Worm (Caenorhabditis elegans) whole organism, mixed stage, embryonic: ENCODE data around the gene slc-46A.
"Not testable (repeated sequence)": the region's sequence is repeated elsewhere in the genome, so short reads cannot be mapped to it uniquely, and the experiment has no call there.

ENCODE experiments used
- blmp-1 ChIP-seq: fragments of 150-350 bp; optimal IDR thresholded peaks from 2 replicates; lab custom pipeline; 2014; ENCODE audit warnings: missing biosample characterization, missing genetic modification characterization
- ceh-39 ChIP-seq: fragments of 150-350 bp; optimal IDR thresholded peaks from 2 replicates; lab custom pipeline; 2014; ENCODE audit warnings: missing biosample characterization, missing genetic modification characterization
- ceh-43 ChIP-seq: fragments of 200-800 bp; sonication (Bioruptor generic); optimal IDR thresholded peaks from 2 replicates; lab custom pipeline; 2018; ENCODE audit warnings: mild to moderate bottlenecking, missing genetic modification characterization, moderate library complexity, missing compliant biosample characterization
- ceh-83 ChIP-seq: fragments of 200-800 bp; sonication (Bioruptor generic); optimal IDR thresholded peaks from 2 replicates; lab custom pipeline; 2018; ENCODE audit warnings: mild to moderate bottlenecking, missing genetic modification characterization, missing compliant biosample characterization
- ces-1 ChIP-seq: fragments of 150-350 bp; optimal IDR thresholded peaks from 2 replicates; lab custom pipeline; 2014; ENCODE audit warnings: missing biosample characterization, missing genetic modification reagents, missing genetic modification characterization
- cnd-1 ChIP-seq: fragments of 200-800 bp; sonication (Bioruptor generic); optimal IDR thresholded peaks from 2 replicates; lab custom pipeline; 2018; ENCODE audit warnings: mild to moderate bottlenecking, missing genetic modification characterization, missing compliant biosample characterization
- elt-1 ChIP-seq: sonication (generic microtip); optimal IDR thresholded peaks from 2 replicates; lab custom pipeline; 2017; ENCODE audit warnings: missing genetic modification characterization, mild to moderate bottlenecking, missing compliant biosample characterization, antibody characterized with exemption, moderate library complexity, borderline replicate concordance; ENCODE audit not compliant: insufficient read depth
- elt-3 ChIP-seq: fragments of 150-350 bp; optimal IDR thresholded peaks from 2 replicates; lab custom pipeline; 2014; ENCODE audit warnings: missing biosample characterization, missing genetic modification characterization
- hlh-1 ChIP-seq: fragments of 150-350 bp; optimal IDR thresholded peaks from 2 replicates; lab custom pipeline; 2014; ENCODE audit warnings: missing biosample characterization, missing genetic modification reagents, missing genetic modification characterization
- lin-13 ChIP-seq: fragments of 150-350 bp; optimal IDR thresholded peaks from 2 replicates; lab custom pipeline; 2014; ENCODE audit warnings: missing biosample characterization, missing genetic modification characterization
- mab-5 ChIP-seq: fragments of 150-350 bp; optimal IDR thresholded peaks from 2 replicates; lab custom pipeline; 2014; ENCODE audit warnings: missing biosample characterization, missing genetic modification characterization
- mep-1 ChIP-seq: fragments of 150-350 bp; optimal IDR thresholded peaks from 2 replicates; lab custom pipeline; 2017; ENCODE audit warnings: missing biosample characterization, missing genetic modification reagents, missing genetic modification characterization, inconsistent platforms
- mls-2 ChIP-seq: sonication (generic microtip); optimal IDR thresholded peaks from 2 replicates; lab custom pipeline; 2016; ENCODE audit warnings: mild to moderate bottlenecking, missing genetic modification characterization, moderate library complexity, missing compliant biosample characterization
- nhr-12 ChIP-seq: fragments of 150-350 bp; optimal IDR thresholded peaks from 2 replicates; lab custom pipeline; 2014; ENCODE audit warnings: missing biosample characterization, missing genetic modification characterization
- nhr-2 ChIP-seq: fragments of 150-350 bp; optimal IDR thresholded peaks from 2 replicates; lab custom pipeline; 2014; ENCODE audit warnings: missing biosample characterization, missing genetic modification characterization
- nhr-237 ChIP-seq: fragments of 150-350 bp; optimal IDR thresholded peaks from 2 replicates; lab custom pipeline; 2014; ENCODE audit warnings: missing biosample characterization, missing genetic modification characterization
- nhr-28 ChIP-seq: fragments of 150-350 bp; optimal IDR thresholded peaks from 2 replicates; lab custom pipeline; 2014; ENCODE audit warnings: missing biosample characterization, missing genetic modification characterization
- nhr-76 ChIP-seq: sonication (generic microtip); optimal IDR thresholded peaks from 2 replicates; lab custom pipeline; 2017; ENCODE audit warnings: missing biosample characterization, missing genetic modification characterization
- pha-4 ChIP-seq: fragments of 150-350 bp; optimal IDR thresholded peaks from 2 replicates; lab custom pipeline; 2018; ENCODE audit warnings: missing biosample characterization, missing genetic modification reagents, missing genetic modification characterization
- sem-2 ChIP-seq: fragments of 200-800 bp; sonication (Bioruptor generic); optimal IDR thresholded peaks from 2 replicates; lab custom pipeline; 2018; ENCODE audit warnings: mild to moderate bottlenecking, missing genetic modification characterization, missing compliant biosample characterization
- snpc-4 ChIP-seq: fragments of 150-350 bp; optimal IDR thresholded peaks from 2 replicates; lab custom pipeline; 2014; ENCODE audit warnings: missing biosample characterization, missing genetic modification characterization
- sptf-1 ChIP-seq: sonication (generic microtip); optimal IDR thresholded peaks from 2 replicates; lab custom pipeline; 2017; ENCODE audit warnings: mild to moderate bottlenecking, missing genetic modification characterization, moderate library complexity, missing compliant biosample characterization
- tbx-8 ChIP-seq: fragments of 200-800 bp; sonication (Bioruptor generic); optimal IDR thresholded peaks from 2 replicates; lab custom pipeline; 2018; ENCODE audit warnings: mild to moderate bottlenecking, missing genetic modification characterization, moderate library complexity, missing compliant biosample characterization
- unc-120 ChIP-seq: sonication (generic microtip); optimal IDR thresholded peaks from 2 replicates; lab custom pipeline; 2017; ENCODE audit warnings: missing genetic modification characterization, missing compliant biosample characterization; ENCODE audit not compliant: poor library complexity, severe bottlenecking
- unc-39 ChIP-seq: fragments of 150-350 bp; optimal IDR thresholded peaks from 2 replicates; lab custom pipeline; 2014; ENCODE audit warnings: missing biosample characterization, missing genetic modification characterization
- unc-62 ChIP-seq: fragments of 150-350 bp; optimal IDR thresholded peaks from 2 replicates; lab custom pipeline; 2014; ENCODE audit warnings: missing biosample characterization, missing genetic modification reagents, missing genetic modification characterization
- zip-8 ChIP-seq: fragments of 150-350 bp; optimal IDR thresholded peaks from 2 replicates; lab custom pipeline; 2014; ENCODE audit warnings: missing biosample characterization, missing genetic modification characterization
- ztf-11 ChIP-seq: fragments of 150-350 bp; optimal IDR thresholded peaks from 2 replicates; lab custom pipeline; 2014; ENCODE audit warnings: missing biosample characterization, missing genetic modification characterization

slc-46A gene

DNA sequence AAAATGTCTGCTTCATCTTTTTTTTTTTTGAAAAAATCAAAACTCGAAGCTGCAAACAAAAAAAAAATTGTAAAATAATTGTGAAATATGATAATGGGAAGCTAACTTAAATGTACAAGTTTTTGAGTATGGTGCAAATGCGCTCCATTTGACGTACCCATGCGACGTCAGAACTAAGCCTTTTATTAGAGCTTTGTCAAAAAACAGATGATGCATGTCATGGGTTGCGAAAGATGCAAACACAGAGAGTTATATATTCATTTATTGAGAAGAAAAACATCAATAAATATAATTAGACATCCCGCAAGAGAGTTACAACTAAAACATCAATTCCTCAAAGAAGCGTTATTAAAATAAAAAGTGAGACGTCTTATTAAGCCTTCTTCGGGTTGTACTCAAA is 24.6 kb upstream of the slc-46A start:
- TF ChIP-seq unc-120 (tag; lab: Kevin White, UChicago): no peak

DNA sequence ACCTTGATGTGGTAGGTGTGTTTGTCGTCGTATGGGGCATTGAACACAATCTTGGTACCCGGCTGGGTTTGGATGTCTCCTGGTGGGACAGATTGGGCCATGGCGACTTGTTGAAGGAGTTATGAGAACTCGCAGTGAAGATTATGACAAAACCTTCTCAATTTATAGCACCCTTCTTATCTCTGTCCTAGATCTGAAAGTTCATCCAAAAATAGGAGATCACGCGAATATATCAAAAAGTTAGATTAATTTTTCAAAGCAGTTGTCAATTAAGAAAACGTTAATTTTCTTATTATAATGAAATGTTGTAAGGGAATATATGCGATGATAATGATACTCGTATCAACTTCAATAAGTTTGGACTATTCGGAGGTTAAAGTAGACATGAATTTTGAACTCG is 23.8 kb upstream of the slc-46A start, which contains the start of gene msp-51:
TSS of gene msp-51 (minus strand) at position 101 of the 400 bp plus-strand sequence.
- not testable (repeated sequence) for TF ChIP-seq ces-1; cnd-1 (tag; lab: Kevin White, UChicago); pha-4 (tag; lab: Kevin White, UChicago)

DNA sequence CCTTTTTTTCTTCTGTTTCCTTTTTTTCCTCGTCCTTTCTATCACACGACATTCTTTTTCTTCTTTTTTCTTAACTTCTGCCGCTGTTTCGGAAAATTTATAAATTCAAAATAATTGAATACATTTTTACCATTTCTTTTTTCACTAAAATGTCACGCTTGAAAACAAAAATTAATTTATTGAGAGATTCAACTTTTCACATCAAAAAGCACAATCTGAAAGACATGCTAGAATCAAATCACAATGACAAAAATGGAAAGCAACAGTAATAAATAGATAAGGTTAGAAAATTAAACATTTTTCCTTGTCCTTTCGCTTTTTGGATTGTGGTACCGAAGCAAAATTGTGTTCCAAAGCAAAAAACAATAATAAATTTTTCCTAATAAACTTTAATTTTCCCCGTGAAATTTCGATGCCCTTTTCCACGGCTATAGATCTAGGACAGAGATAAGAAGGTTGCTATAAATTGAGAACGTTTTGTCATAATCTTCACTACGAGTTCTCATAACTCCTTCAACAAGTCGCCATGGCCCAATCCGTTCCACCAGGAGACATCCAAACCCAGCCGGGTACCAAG is 21.5 kb upstream of the slc-46A start, which contains the start of the genes ZK354.6 and msp-113:
TSS of gene ZK354.6 (minus strand) at position 101 of the 577 bp plus-strand sequence.
TSS of gene msp-113 (plus strand) at position 527 of the 577 bp plus-strand sequence.
- TF ChIP-seq mab-5 (no peak), ces-1 (no peak), ceh-43 (GFP tag; lab: Kevin White, UChicago) (no peak), nhr-28 (tag; lab: Kevin White, UChicago) (no peak), hlh-1 (no peak), ztf-11 (tag; lab: Kevin White, UChicago) (no peak), tbx-8 (GFP tag; lab: Kevin White, UChicago) (no peak), nhr-12 (no peak), zip-8 (tag; lab: Kevin White, UChicago) (no peak), nhr-2 (tag; lab: Kevin White, UChicago) (no peak), nhr-76 (no peak), sptf-1 (tag; lab: Kevin White, UChicago) (no peak), lin-13 (tag; lab: Kevin White, UChicago) (no peak), ceh-83 (GFP tag; lab: Kevin White, UChicago) (no peak), sem-2 (GFP tag; lab: Kevin White, UChicago) (no peak)

DNA sequence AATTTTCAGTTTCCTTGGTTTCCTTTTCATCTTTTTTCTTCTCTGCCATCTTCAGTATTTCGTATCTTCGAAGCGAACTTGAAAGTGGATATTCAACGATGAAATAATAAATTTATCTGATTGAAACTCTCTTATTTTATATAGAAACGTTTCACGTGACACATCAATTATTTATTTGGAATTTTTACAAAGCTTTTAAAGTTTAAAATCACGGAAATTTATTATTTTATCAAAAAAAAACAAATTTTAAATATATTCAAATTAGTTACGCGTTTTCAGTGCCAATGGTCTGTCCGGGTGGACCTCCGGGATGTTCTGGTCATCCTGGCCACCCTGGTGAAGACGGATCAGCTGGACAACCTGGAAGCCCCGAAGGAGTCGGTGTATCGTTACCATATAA is 16.0 kb upstream of the slc-46A start, which contains the start of gene ZK354.7:
TSS of gene ZK354.7 (minus strand) at position 101 of the 400 bp plus-strand sequence.
- no peak for TF ChIP-seq ceh-43 (GFP tag; lab: Kevin White, UChicago)

DNA sequence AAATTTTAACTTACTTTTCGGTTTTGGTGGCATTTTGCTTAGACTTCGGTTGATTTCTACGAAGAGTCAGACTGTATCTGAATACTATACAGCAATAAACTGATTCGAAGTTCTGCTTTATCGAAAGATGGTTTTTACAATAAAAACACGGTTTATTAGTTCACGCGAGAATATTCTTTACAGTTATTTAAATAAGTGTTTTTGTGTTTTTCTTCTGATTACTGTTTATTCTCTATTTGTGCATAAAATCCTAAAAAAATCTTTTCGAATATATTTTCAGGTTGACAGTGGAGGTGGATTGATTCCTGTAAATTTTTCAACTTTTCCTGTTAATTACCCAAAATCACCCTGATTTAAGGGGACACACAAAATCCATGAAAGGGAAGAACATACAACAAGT is 13.0 kb upstream of the slc-46A start, which contains the start of gene ZK354.8:
TSS of gene ZK354.8 (minus strand) at position 101 of the 400 bp plus-strand sequence.
- TF ChIP-seq ceh-83 (GFP tag; lab: Kevin White, UChicago): no peak
- TF ChIP-seq lin-13 (tag; lab: Kevin White, UChicago): no peak
- no peak for TF ChIP-seq ceh-39 (tag; lab: Kevin White, UChicago)
- no peak for TF ChIP-seq elt-1
- no peak for TF ChIP-seq unc-62 (GFP tag; lab: Kevin White, UChicago)
- TF ChIP-seq snpc-4: no peak
- TF ChIP-seq ztf-11 (tag; lab: Kevin White, UChicago): no peak

DNA sequence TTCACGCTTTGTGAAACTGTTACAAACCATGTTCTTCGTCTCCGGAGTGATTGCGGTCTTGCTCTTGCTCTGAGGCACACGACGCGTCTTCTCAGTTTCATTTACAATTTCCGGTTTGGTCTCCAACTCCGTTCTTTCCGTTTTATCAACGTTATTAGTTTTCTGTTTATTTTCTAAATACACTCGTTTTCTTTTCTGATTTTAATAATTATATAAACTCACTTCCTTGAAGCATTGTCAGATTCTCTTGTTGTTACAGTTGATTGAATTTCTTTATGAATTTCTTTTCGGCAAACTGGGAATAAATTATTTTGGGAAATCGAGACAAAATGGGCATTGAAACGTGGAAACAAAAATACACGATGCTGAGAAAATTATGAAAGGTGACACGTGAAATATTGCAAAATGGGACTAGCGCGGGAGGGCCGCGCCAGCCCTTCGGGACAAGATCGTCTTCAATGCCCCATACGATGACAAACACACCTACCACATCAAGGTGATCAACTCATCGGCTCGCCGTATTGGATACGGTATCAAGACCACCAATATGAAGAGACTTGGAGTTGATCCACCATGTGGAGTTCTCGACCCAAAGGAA is 10.9 kb upstream of the slc-46A start, which contains the start of the genes ZK354.9 and msp-58:
TSS of gene ZK354.9 (minus strand) at position 101 of the 598 bp plus-strand sequence.
TSS of gene msp-58 (plus strand) at position 548 of the 598 bp plus-strand sequence.
- not testable (repeated sequence) for TF ChIP-seq blmp-1 (tag; lab: Kevin White, UChicago); nhr-237; nhr-76

DNA sequence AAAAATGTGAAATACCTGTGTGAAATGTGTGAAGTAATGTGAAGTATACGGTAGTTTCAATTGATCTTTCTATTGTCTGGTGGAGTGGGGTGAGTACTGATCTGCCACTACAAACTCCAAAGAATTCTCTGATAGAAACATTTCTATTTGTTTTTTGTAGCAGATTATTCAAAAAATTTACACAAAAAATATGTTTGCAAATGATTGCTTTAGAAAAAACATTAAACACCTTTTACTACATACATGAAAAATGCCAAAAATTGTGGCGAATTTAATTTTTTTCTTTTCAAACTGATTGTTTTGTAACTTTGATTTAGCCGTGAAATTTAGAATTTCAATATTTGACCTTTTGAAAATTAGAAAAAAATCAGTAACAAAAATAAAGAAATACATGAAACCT is 9.3 kb upstream of the slc-46A start, which contains the start of gene ZK354.3:
TSS of gene ZK354.3 (plus strand) at position 301 of the 400 bp plus-strand sequence.
- TF ChIP-seq mls-2 (no peak), elt-1 (no peak), mep-1 (no peak), unc-120 (tag; lab: Kevin White, UChicago) (no peak), elt-3 (tag; lab: Kevin White, UChicago) (no peak), snpc-4 (no peak), unc-39 (tag; lab: Kevin White, UChicago) (no peak), ceh-39 (tag; lab: Kevin White, UChicago) (no peak), sem-2 (GFP tag; lab: Kevin White, UChicago) (no peak), nhr-76 (no peak)
